Worm (Caenorhabditis elegans): ENCODE data around the gene Y6D1A.1.

The Y6D1A.1 gene

ce11 chrII:11845954-11846353 lies 22.5 kb upstream of the Y6D1A.1 start:
- TF ChIP-seq nhr-67 (tag; optimal IDR thresholded peaks at IDR 0.05), result no peak
- TF ChIP-seq unc-39 (tag; optimal IDR thresholded peaks at IDR 0.05), result no peak
- peak in 1 of 3 experiments; percentile 88 for TF ChIP-seq elt-3 (tag; optimal IDR thresholded peaks at IDR 0.05)
- no peak for TF ChIP-seq ZK546.5 (tag; optimal IDR thresholded peaks at IDR 0.05)
- no peak for TF ChIP-seq nhr-11 (tag; optimal IDR thresholded peaks at IDR 0.05)
- no peak for TF ChIP-seq nhr-77 (tag; optimal IDR thresholded peaks at IDR 0.05)
- no peak for TF ChIP-seq lin-39 (tag; optimal IDR thresholded peaks at IDR 0.05)
- TF ChIP-seq tbx-2 (tag; optimal IDR thresholded peaks at IDR 0.05), result no peak
- TF ChIP-seq ama-1 (optimal IDR thresholded peaks at IDR 0.05), result peak; percentile 87

- TF ChIP-seq R02D3.7 (tag; optimal IDR thresholded peaks at IDR 0.05), result no peak
- no peak for TF ChIP-seq aly-2 (tag; optimal IDR thresholded peaks at IDR 0.05)
- TF ChIP-seq eor-1 (tag; optimal IDR thresholded peaks at IDR 0.05), result no peak
- no peak for TF ChIP-seq ztf-11 (tag; optimal IDR thresholded peaks at IDR 0.05)
- no peak for TF ChIP-seq hmg-11 (tag; optimal IDR thresholded peaks at IDR 0.05)
- no peak for TF ChIP-seq ZK546.5 (tag; optimal IDR thresholded peaks at IDR 0.05)
- no peak for TF ChIP-seq lin-39 (tag; optimal IDR thresholded peaks at IDR 0.05)
- no peak for TF ChIP-seq pha-4 (tag; optimal IDR thresholded peaks at IDR 0.05)
- no peak for TF ChIP-seq fos-1 (tag; optimal IDR thresholded peaks at IDR 0.05)
- no peak for TF ChIP-seq elt-2 (tag; optimal IDR thresholded peaks at IDR 0.05)
- no peak for TF ChIP-seq ceh-28 (tag; optimal IDR thresholded peaks at IDR 0.05)
- no peak for TF ChIP-seq jun-1 (tag; optimal IDR thresholded peaks at IDR 0.05)
Observed at ce11 chrII:11844984-11845383, 21.6 kb upstream of the Y6D1A.1 start.

- no peak for TF ChIP-seq fkh-2 (tag; optimal IDR thresholded peaks at IDR 0.05)
- peak; percentile 5 for TF ChIP-seq nhr-43 (tag; optimal IDR thresholded peaks at IDR 0.05; ENCODE audit: poor library complexity, severe bottlenecking)
- TF ChIP-seq ama-1 (optimal IDR thresholded peaks at IDR 0.05), result peak; percentile 93
Observed at ce11 chrII:11844072-11844471, 20.7 kb upstream of the Y6D1A.1 start.

ce11 chrII:11843441-11843840 lies 20.0 kb upstream of the Y6D1A.1 start:
- TF ChIP-seq nhr-25 (tag; optimal IDR thresholded peaks at IDR 0.05), result peak; percentile 12
- no peak for TF ChIP-seq unc-62 (GFP tag; optimal IDR thresholded peaks at IDR 0.05)
- TF ChIP-seq nhr-76 (tag; optimal IDR thresholded peaks at IDR 0.05), result no peak
- no peak for TF ChIP-seq nfya-1 (tag; optimal IDR thresholded peaks at IDR 0.05; ENCODE audit: insufficient read depth)
- TF ChIP-seq egl-5 (tag; optimal IDR thresholded peaks at IDR 0.05), result no peak
- TF ChIP-seq R02D3.7 (tag; optimal IDR thresholded peaks at IDR 0.05), result no peak
- TF ChIP-seq nhr-23 (tag; optimal IDR thresholded peaks at IDR 0.05), result peak; percentile 48
- no peak for TF ChIP-seq ceh-16 (tag; optimal IDR thresholded peaks at IDR 0.05)
- TF ChIP-seq elt-3 (tag; optimal IDR thresholded peaks at IDR 0.05), result peak in 1 of 3 experiments; percentile 24
- no peak for TF ChIP-seq zag-1 (tag; optimal IDR thresholded peaks at IDR 0.05)
- peak; percentile 21 for TF ChIP-seq ama-1 (optimal IDR thresholded peaks at IDR 0.05)
- TF ChIP-seq pqm-1 (tag; optimal IDR thresholded peaks at IDR 0.05), result no peak
- no peak for TF ChIP-seq tbx-2 (tag; optimal IDR thresholded peaks at IDR 0.05)
- TF ChIP-seq ztf-11 (tag; optimal IDR thresholded peaks at IDR 0.05), result no peak

ce11 chrII:11842766-11843165 lies 19.4 kb upstream of the Y6D1A.1 start:
- TF ChIP-seq pqm-1 (tag; optimal IDR thresholded peaks at IDR 0.05), result no peak
- peak; percentile 33 for TF ChIP-seq ama-1 (optimal IDR thresholded peaks at IDR 0.05)

- TF ChIP-seq nhr-43 (tag; optimal IDR thresholded peaks at IDR 0.05; ENCODE audit: poor library complexity, severe bottlenecking), result peak; percentile 9
- TF ChIP-seq nhr-76 (tag; optimal IDR thresholded peaks at IDR 0.05), result no peak
Observed at ce11 chrII:11842317-11842716, 18.9 kb upstream of the Y6D1A.1 start, which contains the start of gene T27D12.1. Gene T27D12.1, plus strand, starts transcription at chrII:11842617.

ce11 chrII:11841653-11842052 lies 18.2 kb upstream of the Y6D1A.1 start:
- TF ChIP-seq egl-27 (tag; optimal IDR thresholded peaks at IDR 0.05), result no peak
- TF ChIP-seq sea-2 (GFP tag; optimal IDR thresholded peaks at IDR 0.05), result no peak
- TF ChIP-seq jun-1 (tag; optimal IDR thresholded peaks at IDR 0.05), result no peak
- TF ChIP-seq ceh-9 (tag; optimal IDR thresholded peaks at IDR 0.05), result no peak
- TF ChIP-seq daf-12 (tag; optimal IDR thresholded peaks at IDR 0.05), result no peak
- no peak for TF ChIP-seq ztf-4 (tag; optimal IDR thresholded peaks at IDR 0.05)
- no peak for TF ChIP-seq unc-62 (GFP tag; optimal IDR thresholded peaks at IDR 0.05)
- TF ChIP-seq lsy-12 (tag; optimal IDR thresholded peaks at IDR 0.05), result no peak
- TF ChIP-seq nhr-23 (tag; optimal IDR thresholded peaks at IDR 0.05), result peak; percentile 26
- TF ChIP-seq egl-5 (tag; optimal IDR thresholded peaks at IDR 0.05), result no peak
- TF ChIP-seq skn-1 (tag; optimal IDR thresholded peaks at IDR 0.05), result no peak
- no peak for TF ChIP-seq ceh-16 (tag; optimal IDR thresholded peaks at IDR 0.05)
- peak; percentile 67 for TF ChIP-seq snpc-4 (tag; optimal IDR thresholded peaks at IDR 0.05)
- TF ChIP-seq nhr-28 (tag; optimal IDR thresholded peaks at IDR 0.05), result no peak
- no peak for TF ChIP-seq nhr-12 (tag; optimal IDR thresholded peaks at IDR 0.05)
- TF ChIP-seq mdl-1 (tag; optimal IDR thresholded peaks at IDR 0.05), result no peak
- no peak for TF ChIP-seq elt-2 (tag; optimal IDR thresholded peaks at IDR 0.05)
- TF ChIP-seq mml-1 (tag; optimal IDR thresholded peaks at IDR 0.05), result no peak
- TF ChIP-seq nfya-1 (tag; optimal IDR thresholded peaks at IDR 0.05; ENCODE audit: insufficient read depth), result no peak
- no peak for TF ChIP-seq ZK546.5 (tag; optimal IDR thresholded peaks at IDR 0.05)

All from whole organism, L3 larva.